Worm (Caenorhabditis elegans): ENCODE measurements around the gene nlg-1.

ce11 chrX:13590688-13591087 lies 40.3 kb downstream of the nlg-1 start:
- TF ChIP-seq unc-62 (GFP tag; optimal IDR thresholded peaks at IDR 0.05) (no peak), snpc-4 (GFP tag; optimal IDR thresholded peaks at IDR 0.05) (no peak), snpc-4 (tag; optimal IDR thresholded peaks at IDR 0.05) (no peak), sptf-2 (GFP tag; optimal IDR thresholded peaks at IDR 0.05) (no peak), F10E7.11 (tag; optimal IDR thresholded peaks at IDR 0.05) (no peak), snpc-1.1 (tag; optimal IDR thresholded peaks at IDR 0.05; ENCODE audit: insufficient read depth) (no peak), nfya-2 (GFP tag; IDR thresholded peaks at IDR 0.05) (no peak), lag-1 (GFP tag; IDR thresholded peaks at IDR 0.05) (no peak), unc-130 (GFP tag; optimal IDR thresholded peaks at IDR 0.05) (no peak)
